Worm (Caenorhabditis elegans): Measurements from ENCODE around the gene B0416.4.

Gene B0416.4

DNA sequence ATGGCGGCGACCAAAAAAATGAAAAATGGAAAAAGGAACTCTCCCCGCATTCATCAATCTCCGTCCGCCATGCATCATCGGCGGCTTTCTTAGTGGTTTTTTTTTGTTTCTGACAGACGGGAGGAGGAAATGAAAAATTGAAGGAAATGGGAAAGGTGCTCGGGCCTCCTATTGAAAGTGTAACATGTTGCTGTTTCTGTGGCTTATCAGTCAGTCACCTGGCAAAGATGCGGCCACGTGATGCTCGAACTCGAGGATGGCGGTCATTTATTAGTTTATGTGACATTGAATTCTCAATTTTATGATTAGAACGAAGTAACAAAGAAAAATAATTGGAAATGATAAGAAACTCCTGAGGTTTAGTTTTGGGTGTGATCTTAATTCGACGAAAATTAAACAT, 14.1 kb upstream of the B0416.4 start:
- TF ChIP-seq unc-62 (GFP tag; optimal IDR thresholded peaks at IDR 0.05) = no peak

DNA sequence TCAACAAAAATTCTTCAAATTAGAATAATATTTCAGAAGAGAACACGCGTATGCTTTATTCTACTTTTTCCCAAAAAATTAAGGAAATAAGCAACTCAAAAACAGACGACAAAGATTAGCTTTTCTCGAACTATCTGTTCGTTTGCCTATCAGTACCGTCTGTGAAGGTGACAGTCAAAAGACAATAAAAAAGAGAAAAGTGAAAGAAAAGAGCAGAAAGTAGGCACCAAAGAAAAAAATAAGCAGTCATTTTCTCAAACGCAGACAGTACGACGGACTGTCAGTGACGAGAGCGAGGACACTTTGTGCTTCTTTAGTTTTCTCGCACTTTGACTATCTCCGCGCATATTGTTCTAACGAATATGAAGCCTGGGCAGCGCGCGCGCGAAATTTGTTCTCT, 12.2 kb upstream of the B0416.4 start:
- TF ChIP-seq unc-62 (GFP tag; optimal IDR thresholded peaks at IDR 0.05) = no peak

ce11 chrX:9268373-9268772, 10.4 kb upstream of the B0416.4 start:
- no peak for TF ChIP-seq unc-62 (GFP tag; optimal IDR thresholded peaks at IDR 0.05)

DNA sequence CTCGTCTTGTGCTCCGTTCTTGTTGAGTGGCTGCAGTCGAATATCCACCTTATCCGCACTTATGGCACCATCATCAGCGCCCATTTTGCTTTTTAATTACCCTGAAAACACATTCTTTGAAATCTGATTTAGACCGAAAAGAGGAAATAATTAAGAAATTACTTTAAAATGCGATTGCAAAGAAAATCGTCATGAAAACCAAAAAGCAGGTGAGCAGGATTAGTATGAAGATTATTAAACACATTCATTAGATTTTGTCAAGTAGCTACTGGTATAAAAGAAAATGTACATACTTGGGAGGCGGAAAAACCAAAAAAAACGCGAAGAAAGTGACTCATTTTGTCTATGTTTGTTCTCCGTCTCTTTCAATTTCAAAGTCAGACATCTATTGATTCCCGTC, 8.0 kb upstream of the B0416.4 start, which contains the start of gene B0416.5:
B0416.5 (minus strand) TSS at position 101 of the 400 bp plus-strand sequence.
- TF ChIP-seq unc-62 (GFP tag; optimal IDR thresholded peaks at IDR 0.05) = no peak

- TF ChIP-seq unc-62 (GFP tag; optimal IDR thresholded peaks at IDR 0.05) = no peak
These were observed 6.9 kb upstream of the B0416.4 start for ce11 chrX:9271886-9272285.

DNA sequence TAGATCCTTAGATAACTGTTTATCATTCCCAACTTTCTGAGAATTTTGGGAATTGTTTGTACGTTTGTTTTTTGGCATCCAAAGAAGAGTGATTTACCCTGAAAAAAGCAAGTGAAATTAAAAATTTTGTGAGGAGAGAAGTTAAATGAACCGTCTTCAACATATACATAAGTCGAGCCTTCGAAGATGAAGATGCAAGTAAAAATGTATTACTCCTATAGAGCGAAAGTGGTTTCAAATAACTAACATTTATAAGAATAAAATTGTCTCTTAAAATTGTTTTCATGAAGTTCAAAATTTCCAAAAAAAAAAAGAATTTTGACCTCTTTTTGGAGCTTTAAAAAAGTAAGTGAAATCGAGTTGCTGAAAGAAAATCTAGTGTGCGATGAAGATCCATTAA, 4.2 kb upstream of the B0416.4 start, which contains the start of gene B0416.10:
B0416.10 (minus strand) TSS at position 101 of the 400 bp plus-strand sequence.
- TF ChIP-seq unc-62 (GFP tag; optimal IDR thresholded peaks at IDR 0.05) = no peak

DNA sequence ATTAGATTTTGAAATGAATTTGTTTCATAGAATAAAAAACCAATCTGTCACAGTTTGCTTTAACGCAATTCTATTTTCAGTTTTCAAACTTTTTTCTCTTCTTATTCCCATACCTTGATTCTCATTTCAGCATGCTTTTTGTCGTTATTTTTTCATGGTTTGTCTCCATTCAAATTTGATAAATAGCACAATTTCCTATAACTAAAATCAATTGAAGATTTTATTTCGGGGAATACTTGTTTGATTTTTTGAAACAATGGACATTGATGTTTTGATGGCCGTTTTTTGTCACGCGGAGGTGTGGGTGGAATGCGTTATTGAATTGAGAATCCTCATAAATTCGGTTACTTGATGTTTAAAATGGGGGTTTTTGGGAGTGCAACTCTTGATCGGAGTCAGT, 4.3 kb downstream of the B0416.4 start, which contains the start of gene B0416.11:
B0416.11 (minus strand) TSS at position 101 of the 400 bp plus-strand sequence.
- TF ChIP-seq unc-62 (GFP tag; optimal IDR thresholded peaks at IDR 0.05) = no peak

DNA sequence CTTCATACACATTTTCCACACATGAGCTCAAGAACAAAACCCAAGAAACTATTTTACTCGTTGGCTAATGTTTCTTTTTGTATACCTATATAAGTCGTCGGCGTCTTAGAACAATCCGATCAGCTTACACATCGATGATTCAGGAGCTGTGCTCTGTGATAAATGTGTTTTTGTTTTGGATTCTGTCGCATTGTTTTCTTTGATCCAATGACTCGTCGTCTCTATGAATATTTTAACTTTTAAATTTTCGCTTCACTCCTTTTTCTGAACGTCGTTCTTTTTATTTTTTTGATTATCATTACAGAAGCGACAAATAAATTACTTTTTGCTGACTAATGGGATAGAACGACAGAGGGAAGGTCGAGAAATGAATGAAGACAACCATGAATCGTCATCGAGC, 12.6 kb downstream of the B0416.4 start, which contains the start of gene B0416.3:
B0416.3 (plus strand) TSS at position 301 of the 400 bp plus-strand sequence.
- no peak for TF ChIP-seq unc-62 (GFP tag; optimal IDR thresholded peaks at IDR 0.05)

- no peak for TF ChIP-seq unc-62 (GFP tag; optimal IDR thresholded peaks at IDR 0.05)
These were observed 16.7 kb downstream of the B0416.4 start for ce11 chrX:9295471-9295870.

- no peak for TF ChIP-seq unc-62 (GFP tag; optimal IDR thresholded peaks at IDR 0.05)
These were observed 17.8 kb downstream of the B0416.4 start, which contains the start of gene gly-13 for ce11 chrX:9296591-9296990. gly-13 (minus strand) TSS chrX:9296622.

- TF ChIP-seq unc-62 (GFP tag; optimal IDR thresholded peaks at IDR 0.05) = no peak
These were observed 19.1 kb downstream of the B0416.4 start, which contains the start of gene B0416.7 for ce11 chrX:9297834-9298233. B0416.7 (minus strand) TSS chrX:9297934.

DNA sequence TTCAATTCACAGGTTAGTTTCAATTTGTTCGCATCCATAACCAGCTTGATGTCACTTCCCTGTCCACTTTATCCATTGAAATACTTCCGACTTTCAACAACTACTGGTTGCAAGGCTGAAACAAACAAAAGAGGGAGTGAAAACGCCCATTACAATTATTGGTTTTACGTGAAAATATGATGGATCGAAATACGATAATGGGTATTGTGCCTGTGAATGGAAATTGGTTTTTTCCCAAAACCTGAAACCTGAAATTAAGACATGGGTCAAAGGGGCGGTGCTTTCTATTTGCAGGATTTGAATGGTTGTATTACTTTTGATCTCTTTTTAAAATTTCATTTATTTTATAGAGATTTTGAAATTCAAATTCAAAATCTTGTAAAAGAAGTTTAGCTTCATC, 20.1 kb downstream of the B0416.4 start, which contains the start of gene B0416.2:
B0416.2 (plus strand) TSS at position 301 of the 400 bp plus-strand sequence.
- no peak for TF ChIP-seq unc-62 (GFP tag; optimal IDR thresholded peaks at IDR 0.05)

DNA sequence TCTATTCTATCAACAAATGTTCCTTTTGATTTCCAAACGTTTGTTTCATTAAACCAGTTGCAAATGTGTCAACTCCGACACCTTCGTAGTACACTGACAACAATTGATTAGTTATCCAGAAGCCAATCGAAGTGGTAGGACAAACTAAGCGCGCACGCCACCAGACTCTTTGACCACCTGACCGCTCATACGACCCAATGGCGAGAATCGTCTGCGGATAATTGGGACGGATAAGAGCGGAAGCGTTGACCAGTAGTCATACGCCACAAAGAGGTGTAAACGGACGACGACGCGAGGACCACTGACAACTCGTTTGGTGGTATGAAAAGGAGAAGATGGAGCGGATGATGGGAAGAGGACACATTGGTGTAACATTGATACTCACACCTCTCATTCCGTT, 21.6 kb downstream of the B0416.4 start:
- TF ChIP-seq unc-62 (GFP tag; optimal IDR thresholded peaks at IDR 0.05) = no peak

- no peak for TF ChIP-seq unc-62 (GFP tag; optimal IDR thresholded peaks at IDR 0.05)
These were observed 24.0 kb downstream of the B0416.4 start for ce11 chrX:9302763-9303162.

ce11 chrX:9303422-9303821, 24.7 kb downstream of the B0416.4 start, which contains the start of gene tmc-2:
tmc-2 (plus strand) TSS chrX:9303722.
- TF ChIP-seq unc-62 (GFP tag; optimal IDR thresholded peaks at IDR 0.05) = no peak

- no peak for TF ChIP-seq unc-62 (GFP tag; optimal IDR thresholded peaks at IDR 0.05)
These were observed 32.5 kb downstream of the B0416.4 start, which contains the start of gene H29C22.1 for ce11 chrX:9311225-9311624. H29C22.1 (minus strand) TSS chrX:9311325.

ce11 chrX:9314397-9314796, 35.6 kb downstream of the B0416.4 start, which contains the start of gene ttr-38:
ttr-38 (minus strand) TSS chrX:9314497.
- TF ChIP-seq unc-62 (GFP tag; optimal IDR thresholded peaks at IDR 0.05) = no peak

DNA sequence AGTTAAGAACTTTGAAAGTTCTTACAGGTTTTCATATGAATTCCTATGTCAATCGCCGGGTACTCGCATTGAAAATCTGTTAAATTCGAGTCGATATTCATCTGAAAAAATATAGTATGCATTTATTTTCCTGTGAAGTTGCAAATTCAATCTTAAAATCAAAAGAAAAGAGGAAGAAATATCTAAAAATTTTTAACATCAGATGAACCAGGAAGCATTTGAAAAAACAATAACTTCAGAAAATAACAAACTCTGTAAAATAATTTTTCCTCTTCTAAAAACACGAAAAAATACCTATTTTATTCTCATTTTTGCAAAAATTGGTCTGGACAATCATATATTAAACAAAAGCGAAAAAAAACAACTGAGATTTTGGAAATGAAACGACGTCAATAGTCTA, 40.3 kb downstream of the B0416.4 start, which contains the start of gene npr-7:
npr-7 (minus strand) TSS at position 101 of the 400 bp plus-strand sequence.
- TF ChIP-seq unc-62 (GFP tag; optimal IDR thresholded peaks at IDR 0.05) = no peak
